Fruit fly (Drosophila melanogaster) whole organism: Measurements from ENCODE around the gene CG1463.

Experiments used
- pan ChIP-seq: fragments of >200 bp; optimal IDR thresholded peaks from 2 replicates; lab custom pipeline; 2017
- usp ChIP-seq: fragments of >200 bp; optimal IDR thresholded peaks from 2 replicates; lab custom pipeline; 2017; ENCODE audit warnings: missing biosample characterization, missing genetic modification characterization, mixed read lengths

DNA sequence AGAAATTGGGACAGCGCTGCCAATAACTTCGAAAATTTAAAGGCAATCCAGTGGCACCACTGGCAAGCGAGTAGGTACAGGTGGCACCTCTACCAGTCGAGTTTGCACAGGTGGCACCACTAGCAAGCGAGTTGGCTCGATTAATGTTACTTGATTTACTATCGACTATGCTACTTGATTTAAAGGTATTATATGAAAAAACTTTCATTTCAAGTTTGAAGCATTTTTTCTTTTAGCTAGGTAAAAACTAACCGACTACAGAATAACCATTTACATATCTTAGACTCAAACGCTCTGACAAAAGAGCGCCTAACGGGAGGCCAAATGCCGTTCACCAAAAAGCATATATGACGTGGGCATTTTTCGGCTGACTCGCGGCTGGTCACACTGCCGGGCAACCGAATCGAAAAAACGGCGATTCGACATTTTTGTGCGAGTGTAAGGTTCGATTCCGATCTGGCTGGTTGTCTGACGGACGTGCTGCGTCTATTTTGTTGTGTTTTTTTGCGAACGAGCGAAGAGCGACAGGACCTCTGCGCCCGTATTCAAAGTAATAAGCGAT lies 47.6 kb upstream of the CG1463 start, which contains the start of gene Tis11:
- TF ChIP-seq usp (GFP tag; lab: Kevin White, UChicago) = no peak
- no peak for TF ChIP-seq pan (lab: Kevin White, UChicago)
